Worm (Caenorhabditis elegans): ENCODE results near the gene flr-4.

The flr-4 gene

DNA sequence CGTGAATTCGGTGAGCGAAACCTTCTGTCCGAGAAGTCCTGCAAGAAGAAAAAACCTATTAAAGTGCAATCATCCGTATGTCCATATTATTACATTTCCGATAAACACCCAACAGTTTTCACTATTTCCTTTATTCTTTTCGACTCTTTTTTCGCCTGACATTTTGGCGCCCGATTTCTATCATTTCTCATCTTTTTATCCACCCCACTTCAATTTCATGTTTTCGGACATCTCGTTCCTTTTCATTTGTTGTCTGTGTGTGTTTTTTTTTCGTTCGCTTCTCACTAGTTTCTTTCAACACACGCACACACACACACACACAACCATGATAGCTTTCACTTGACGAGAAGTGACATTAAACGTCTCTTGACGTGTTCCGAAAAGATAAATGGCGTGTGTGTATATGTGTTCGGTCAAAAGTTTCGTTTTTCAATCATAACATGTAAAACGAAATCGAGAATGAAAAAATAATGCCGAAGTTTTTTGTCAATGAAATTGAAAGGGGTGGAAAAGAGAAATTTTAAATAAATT, 15.8 kb downstream of the flr-4 start:
- no peak for TF ChIP-seq lin-11 (tag; optimal IDR thresholded peaks at IDR 0.05)
- no peak for TF ChIP-seq ceh-9 (tag; optimal IDR thresholded peaks at IDR 0.05)
- no peak for TF ChIP-seq zip-5 (tag; optimal IDR thresholded peaks at IDR 0.05)
- no peak for TF ChIP-seq elt-4 (tag; optimal IDR thresholded peaks at IDR 0.05)
- no peak for TF ChIP-seq pag-3 (tag; optimal IDR thresholded peaks at IDR 0.05; ENCODE audit: borderline replicate concordance)
- no peak for TF ChIP-seq unc-55 (GFP tag; optimal IDR thresholded peaks at IDR 0.05)
- no peak for TF ChIP-seq elt-2 (tag; optimal IDR thresholded peaks at IDR 0.05)
- no peak for TF ChIP-seq sox-2 (GFP tag; IDR thresholded peaks at IDR 0.05)
- TF ChIP-seq ceh-24 (tag; optimal IDR thresholded peaks at IDR 0.05), result no peak
- TF ChIP-seq ceh-6 (GFP tag; optimal IDR thresholded peaks at IDR 0.05), result no peak
- TF ChIP-seq unc-42 (tag; optimal IDR thresholded peaks at IDR 0.05), result no peak
- no peak for TF ChIP-seq nfya-1 (tag; optimal IDR thresholded peaks at IDR 0.05)
- TF ChIP-seq ceh-48 (tag; optimal IDR thresholded peaks at IDR 0.05), result no peak
- no peak for TF ChIP-seq che-1 (tag; optimal IDR thresholded peaks at IDR 0.05)
- no peak for TF ChIP-seq pqm-1 (tag; optimal IDR thresholded peaks at IDR 0.05)
- no peak for TF ChIP-seq lim-6 (tag; optimal IDR thresholded peaks at IDR 0.05)
- no peak for TF ChIP-seq pros-1 (tag; optimal IDR thresholded peaks at IDR 0.05)

ce11 chrX:15107747-15108252, 18.6 kb downstream of the flr-4 start, which contains the start of gene mlt-9:
mlt-9 (minus strand) TSS chrX:15107797.
- TF ChIP-seq pha-2 (tag; optimal IDR thresholded peaks at IDR 0.05) (no peak), ceh-6 (GFP tag; optimal IDR thresholded peaks at IDR 0.05) (no peak), C08G9.2 (tag; optimal IDR thresholded peaks at IDR 0.05) (peak; percentile 18), ref-2 (tag; optimal IDR thresholded peaks at IDR 0.05) (peak; percentile 21), mec-3 (tag; optimal IDR thresholded peaks at IDR 0.05; ENCODE audit: borderline replicate concordance) (no peak), fkh-6 (tag; optimal IDR thresholded peaks at IDR 0.05) (peak; percentile 4)

DNA sequence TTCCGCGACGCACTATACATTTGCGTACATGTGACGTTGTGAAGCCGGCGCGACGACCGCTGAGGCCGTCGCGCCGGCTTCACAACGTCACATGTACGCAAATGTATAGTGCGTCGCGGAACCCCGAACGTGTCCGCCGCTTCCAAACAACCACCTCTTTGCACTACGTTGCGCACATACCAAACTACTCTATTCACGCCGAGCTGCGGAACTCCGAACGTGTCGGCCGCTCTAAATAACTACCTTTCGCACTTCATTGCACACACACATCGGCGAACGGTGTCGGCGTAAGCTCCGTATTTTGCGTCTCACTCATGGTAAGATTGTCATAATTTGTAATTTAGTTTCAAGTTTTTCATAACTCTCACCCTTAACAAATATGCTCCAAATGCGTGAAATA, 23.0 kb downstream of the flr-4 start:
- no peak for TF ChIP-seq nhr-232 (tag; optimal IDR thresholded peaks at IDR 0.05)
- TF ChIP-seq ceh-30 (tag; optimal IDR thresholded peaks at IDR 0.05), result no peak
- TF ChIP-seq ttx-3 (tag; optimal IDR thresholded peaks at IDR 0.05), result no peak
- TF ChIP-seq pha-2 (tag; optimal IDR thresholded peaks at IDR 0.05), result no peak
- TF ChIP-seq ceh-34 (tag; optimal IDR thresholded peaks at IDR 0.05), result no peak
- TF ChIP-seq ceh-9 (tag; optimal IDR thresholded peaks at IDR 0.05), result no peak
- TF ChIP-seq hlh-13 (GFP tag; optimal IDR thresholded peaks at IDR 0.05), result no peak
- TF ChIP-seq lim-6 (tag; optimal IDR thresholded peaks at IDR 0.05), result no peak
- no peak for TF ChIP-seq F13H6.1 (tag; optimal IDR thresholded peaks at IDR 0.05)
- no peak for TF ChIP-seq unc-55 (GFP tag; optimal IDR thresholded peaks at IDR 0.05)
- no peak for TF ChIP-seq nfya-1 (tag; optimal IDR thresholded peaks at IDR 0.05)
- TF ChIP-seq ceh-24 (tag; optimal IDR thresholded peaks at IDR 0.05), result no peak
- TF ChIP-seq C08G9.2 (tag; optimal IDR thresholded peaks at IDR 0.05), result no peak

DNA sequence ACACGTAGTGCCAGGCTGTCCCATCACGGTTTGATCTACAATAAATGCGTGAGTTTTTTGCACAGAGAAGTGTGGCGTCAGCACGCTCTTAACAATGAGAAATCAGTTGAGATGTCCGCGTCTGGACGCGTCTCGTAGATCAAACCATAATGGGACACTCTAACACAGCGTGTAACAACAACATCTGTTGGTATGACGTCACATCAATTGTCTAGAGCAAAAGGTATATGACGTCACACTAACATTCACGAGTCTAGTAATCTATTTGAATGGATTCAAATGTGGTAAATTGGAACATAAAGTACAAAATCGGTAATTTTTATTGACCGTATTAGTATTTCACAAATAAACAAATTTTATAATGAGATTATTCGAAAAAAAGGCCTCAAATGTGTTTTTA, 26.6 kb downstream of the flr-4 start:
- TF ChIP-seq fkh-6 (tag; optimal IDR thresholded peaks at IDR 0.05) (no peak), rnt-1 (tag; optimal IDR thresholded peaks at IDR 0.05) (no peak), tbx-7 (tag; optimal IDR thresholded peaks at IDR 0.05) (no peak), T23F11.4 (GFP tag; optimal IDR thresholded peaks at IDR 0.05) (no peak), ceh-22 (tag; optimal IDR thresholded peaks at IDR 0.05) (no peak), F13H6.1 (tag; optimal IDR thresholded peaks at IDR 0.05) (no peak)

- TF ChIP-seq ceh-30 (tag; optimal IDR thresholded peaks at IDR 0.05) (no peak), ceh-31 (tag; optimal IDR thresholded peaks at IDR 0.05) (no peak), K02D7.2 (tag; optimal IDR thresholded peaks at IDR 0.05) (no peak), Y22D7AL.16 (tag; optimal IDR thresholded peaks at IDR 0.05) (no peak), tbx-7 (tag; optimal IDR thresholded peaks at IDR 0.05) (no peak), ceh-2 (tag; optimal IDR thresholded peaks at IDR 0.05) (no peak), eyg-1 (tag; optimal IDR thresholded peaks at IDR 0.05) (no peak), unc-3 (GFP tag; conservative IDR thresholded peaks at IDR 0.05) (no peak), unc-3 (tag; optimal IDR thresholded peaks at IDR 0.05) (no peak), ceh-18 (tag; optimal IDR thresholded peaks at IDR 0.05) (no peak), nhr-232 (tag; optimal IDR thresholded peaks at IDR 0.05) (no peak), madf-2 (tag; optimal IDR thresholded peaks at IDR 0.05) (no peak), ahr-1 (tag; optimal IDR thresholded peaks at IDR 0.05) (no peak), mec-3 (tag; optimal IDR thresholded peaks at IDR 0.05; ENCODE audit: borderline replicate concordance) (no peak), lin-11 (tag; optimal IDR thresholded peaks at IDR 0.05) (no peak), ceh-45 (GFP tag; IDR thresholded peaks at IDR 0.05) (no peak), pha-4 (tag; optimal IDR thresholded peaks at IDR 0.05) (no peak)
Measured at ce11 chrX:15116514-15116913, 27.3 kb downstream of the flr-4 start, which contains the start of gene R07D5.2. R07D5.2 (minus strand) TSS chrX:15116614.

Data from whole organism, late embryonic.